Fruit fly (Drosophila melanogaster) whole organism, embryonic: Measurements from ENCODE around the gene ca.

Experiments used
- Abd-B ChIP-seq: fragments of 200-800 bp; sonication (Bioruptor generic); optimal IDR thresholded peaks from 2 replicates; lab custom pipeline; 2018; ENCODE audit warnings: missing biosample characterization, mild to moderate bottlenecking, missing genetic modification characterization, moderate library complexity
- CG10147 ChIP-seq: fragments of 200-800 bp; sonication (Bioruptor generic); optimal IDR thresholded peaks from 2 replicates; lab custom pipeline; 2019; ENCODE audit warnings: missing biosample characterization, mild to moderate bottlenecking, missing genetic modification characterization, moderate library complexity
- CG10274 ChIP-seq: fragments of 200-800 bp; sonication (Bioruptor generic); optimal IDR thresholded peaks from 3 replicates; lab custom pipeline; 2017; ENCODE audit warnings: missing biosample characterization, mild to moderate bottlenecking, missing genetic modification characterization
- CG10321 ChIP-seq: fragments of 200-800 bp; sonication (Bioruptor generic); IDR thresholded peaks from 2 replicates; pipeline ENCODE4 v1.3.6; 2022; ENCODE audit warnings: missing biosample characterization, missing genetic modification characterization
- CG12942 ChIP-seq: fragments of 200-800 bp; sonication (Bioruptor generic); optimal IDR thresholded peaks from 3 replicates; lab custom pipeline; 2016; ENCODE audit warnings: missing biosample characterization, missing genetic modification characterization
- CG13775 ChIP-seq: fragments of 200-800 bp; sonication (Bioruptor generic); optimal IDR thresholded peaks from 3 replicates; lab custom pipeline; 2017; ENCODE audit warnings: missing biosample characterization, mild to moderate bottlenecking, missing genetic modification characterization
- CG14441 ChIP-seq: fragments of 200-800 bp; sonication (Bioruptor generic); IDR thresholded peaks from 2 replicates; pipeline ENCODE4 v1.3.6; 2022; ENCODE audit warnings: missing biosample characterization, missing genetic modification characterization
- CG15601 ChIP-seq: fragments of 200-800 bp; sonication (Bioruptor generic); optimal IDR thresholded peaks from 3 replicates; lab custom pipeline; 2019; ENCODE audit warnings: missing biosample characterization, mild to moderate bottlenecking, missing genetic modification characterization, moderate library complexity
- CG16779 ChIP-seq: fragments of 200-800 bp; sonication (Bioruptor generic); IDR thresholded peaks from 2 replicates; pipeline ENCODE4 v1.3.6; 2022; ENCODE audit warnings: missing biosample characterization, missing genetic modification characterization
- CG2116 ChIP-seq: fragments of 200-800 bp; sonication (Bioruptor generic); optimal IDR thresholded peaks from 3 replicates; lab custom pipeline; 2018; ENCODE audit warnings: missing biosample characterization, mild to moderate bottlenecking, missing genetic modification characterization
- CG2129 ChIP-seq: fragments of 200-800 bp; sonication (Bioruptor generic); IDR thresholded peaks from 2 replicates; pipeline ENCODE4 v1.3.6; 2022; ENCODE audit warnings: missing biosample characterization, missing genetic modification characterization; ENCODE audit not compliant: partially characterized antibody
- CG30403 ChIP-seq: fragments of 200-800 bp; sonication (Bioruptor generic); optimal IDR thresholded peaks from 3 replicates; lab custom pipeline; 2016; ENCODE audit warnings: missing biosample characterization, missing genetic modification characterization
- CG3065 ChIP-seq: fragments of 200-800 bp; sonication (Bioruptor generic); optimal IDR thresholded peaks from 2 replicates; lab custom pipeline; 2016; ENCODE audit warnings: missing biosample characterization, missing genetic modification characterization
- CG42726 ChIP-seq: fragments of 200-800 bp; sonication (Bioruptor generic); IDR thresholded peaks from 2 replicates; pipeline ENCODE4 v1.3.6; 2022; ENCODE audit warnings: missing biosample characterization, missing genetic modification characterization; ENCODE audit not compliant: partially characterized antibody
- CG43689 ChIP-seq: fragments of 200-800 bp; sonication (Bioruptor generic); IDR thresholded peaks from 2 replicates; pipeline ENCODE4 v1.3.6; 2022; ENCODE audit warnings: missing biosample characterization, missing genetic modification characterization
- CG6654 ChIP-seq: fragments of 200-800 bp; sonication (Bioruptor generic); optimal IDR thresholded peaks from 2 replicates; lab custom pipeline; 2017; ENCODE audit warnings: missing biosample characterization, mild to moderate bottlenecking, missing genetic modification characterization
- CG6683 ChIP-seq: fragments of 200-800 bp; sonication (Bioruptor generic); optimal IDR thresholded peaks from 2 replicates; lab custom pipeline; 2017; ENCODE audit warnings: missing biosample characterization, mild to moderate bottlenecking, missing genetic modification characterization, missing genetic modification reagents
- CG8089 ChIP-seq: fragments of 200-800 bp; sonication (Bioruptor generic); optimal IDR thresholded peaks from 3 replicates; lab custom pipeline; 2016; ENCODE audit warnings: missing biosample characterization, missing genetic modification characterization
- CG8924 ChIP-seq: fragments of 200-800 bp; optimal IDR thresholded peaks from 3 replicates; lab custom pipeline; 2019; ENCODE audit warnings: missing biosample characterization, mild to moderate bottlenecking, missing genetic modification characterization, moderate library complexity
- D19B ChIP-seq: fragments of 200-800 bp; sonication (Bioruptor generic); optimal IDR thresholded peaks from 2 replicates; lab custom pipeline; 2017; ENCODE audit warnings: missing biosample characterization, mild to moderate bottlenecking, missing genetic modification characterization
- Deaf1 ChIP-seq: fragments of 200-800 bp; optimal IDR thresholded peaks from 3 replicates; lab custom pipeline; 2019; ENCODE audit warnings: missing biosample characterization, mild to moderate bottlenecking, missing genetic modification characterization, moderate library complexity
- Dll ChIP-seq: fragments of 200-800 bp; sonication (Bioruptor generic); IDR thresholded peaks from 4 replicates; pipeline ENCODE4 v1.3.6; 2022; ENCODE audit warnings: missing biosample characterization, missing genetic modification characterization; ENCODE audit not compliant: partially characterized antibody
- H2.0 ChIP-seq: fragments of 200-800 bp; sonication (Bioruptor generic); IDR thresholded peaks from 2 replicates; pipeline ENCODE4 v1.3.6; 2022; ENCODE audit warnings: missing biosample characterization, missing genetic modification characterization
- HHEX ChIP-seq: fragments of 200-800 bp; sonication (Bioruptor generic); optimal IDR thresholded peaks from 3 replicates; lab custom pipeline; 2017; ENCODE audit warnings: missing biosample characterization, mild to moderate bottlenecking, missing genetic modification characterization, missing genetic modification reagents
- HmgD ChIP-seq: fragments of 200-800 bp; sonication (Bioruptor generic); optimal IDR thresholded peaks from 3 replicates; lab custom pipeline; 2016; ENCODE audit warnings: missing biosample characterization, missing genetic modification characterization
- Lim3 ChIP-seq: fragments of 200-800 bp; sonication (Bioruptor generic); IDR thresholded peaks from 2 replicates; pipeline ENCODE4 v1.3.6; 2022; ENCODE audit warnings: missing biosample characterization, missing genetic modification characterization
- Mes4 ChIP-seq: fragments of 200-800 bp; sonication (Bioruptor generic); optimal IDR thresholded peaks from 2 replicates; lab custom pipeline; 2016; ENCODE audit warnings: missing biosample characterization, missing genetic modification characterization
- Nf-YC ChIP-seq: fragments of 200-800 bp; optimal IDR thresholded peaks from 3 replicates; lab custom pipeline; 2019; ENCODE audit warnings: missing biosample characterization, mild to moderate bottlenecking, missing genetic modification characterization, moderate library complexity
- Sry-β ChIP-seq: fragments of 200-800 bp; sonication (Bioruptor generic); optimal IDR thresholded peaks from 2 replicates; lab custom pipeline; 2018; ENCODE audit warnings: missing biosample characterization, mild to moderate bottlenecking, missing genetic modification characterization, moderate library complexity
- Stat92E ChIP-seq, 3 experiments: fragments of >200 bp in 2 of 3; fragments of 200-800 bp in 1 of 3; sonication (Bioruptor generic) in 1 of 3; optimal IDR thresholded peaks; 2 replicates each; lab custom pipeline; 2017 to 2019; ENCODE audit warnings: missing biosample characterization in 3 of 3, missing genetic modification characterization in 3 of 3, mild to moderate bottlenecking in 1 of 3, moderate library complexity in 1 of 3
- bigmax ChIP-seq: fragments of 200-800 bp; sonication (Bioruptor generic); optimal IDR thresholded peaks from 2 replicates; lab custom pipeline; 2018; ENCODE audit warnings: missing biosample characterization, mild to moderate bottlenecking, missing genetic modification characterization
- cad ChIP-seq: fragments of >200 bp; optimal IDR thresholded peaks from 2 replicates; lab custom pipeline; 2017; ENCODE audit warnings: missing biosample characterization, missing genetic modification characterization
- dm ChIP-seq: fragments of 200-800 bp; sonication (Bioruptor generic); optimal IDR thresholded peaks from 3 replicates; lab custom pipeline; 2016; ENCODE audit warnings: missing biosample characterization, missing genetic modification characterization
- exex ChIP-seq: fragments of 200-800 bp; sonication (Bioruptor generic); optimal IDR thresholded peaks from 4 replicates; lab custom pipeline; 2018; ENCODE audit warnings: missing biosample characterization, mild to moderate bottlenecking, missing genetic modification characterization, moderate library complexity
- fd64A ChIP-seq: fragments of 200-800 bp; sonication (Bioruptor generic); optimal IDR thresholded peaks from 3 replicates; lab custom pipeline; 2018; ENCODE audit warnings: missing biosample characterization, mild to moderate bottlenecking, missing genetic modification characterization
- fru ChIP-seq: fragments of >200 bp; optimal IDR thresholded peaks from 2 replicates; lab custom pipeline; 2017
- grn ChIP-seq: fragments of 200-800 bp; sonication (Bioruptor generic); optimal IDR thresholded peaks from 3 replicates; lab custom pipeline; 2017; ENCODE audit warnings: missing biosample characterization, missing genetic modification characterization
- ham ChIP-seq: fragments of 200-800 bp; sonication (Bioruptor generic); IDR thresholded peaks from 2 replicates; pipeline ENCODE4 v1.3.6; 2022; ENCODE audit warnings: missing biosample characterization, missing genetic modification characterization
- klu ChIP-seq: fragments of 200-800 bp; sonication (Bioruptor generic); IDR thresholded peaks from 2 replicates; pipeline ENCODE4 v1.3.6; 2022; ENCODE audit warnings: missing biosample characterization, missing genetic modification characterization
- lab ChIP-seq: fragments of 200-800 bp; sonication (Bioruptor generic); optimal IDR thresholded peaks from 3 replicates; lab custom pipeline; 2017; ENCODE audit warnings: missing biosample characterization, missing genetic modification characterization, mild to moderate bottlenecking, moderate library complexity, missing genetic modification reagents
- odd ChIP-seq: fragments of 200-800 bp; sonication (Bioruptor generic); optimal IDR thresholded peaks from 2 replicates; lab custom pipeline; 2017; ENCODE audit warnings: missing biosample characterization, mild to moderate bottlenecking, missing genetic modification characterization
- otp ChIP-seq: fragments of 200-800 bp; sonication (Bioruptor generic); IDR thresholded peaks from 3 replicates; pipeline ENCODE4, ENCODE4 v1.3.6; 2022; ENCODE audit warnings: missing biosample characterization, missing genetic modification characterization
- psq ChIP-seq: fragments of 200-800 bp; sonication (Bioruptor generic); optimal IDR thresholded peaks from 2 replicates; lab custom pipeline; 2017; ENCODE audit warnings: missing biosample characterization, missing genetic modification characterization
- row ChIP-seq: fragments of 200-800 bp; sonication (Bioruptor generic); IDR thresholded peaks from 3 replicates; pipeline ENCODE4 v1.3.6; 2022; ENCODE audit warnings: missing biosample characterization, missing genetic modification characterization
- seq ChIP-seq: fragments of 200-800 bp; sonication (Bioruptor generic); IDR thresholded peaks from 2 replicates; pipeline ENCODE4 v1.3.6; 2022; ENCODE audit warnings: missing biosample characterization, missing genetic modification characterization
- stc ChIP-seq: fragments of 200-800 bp; sonication (Bioruptor generic); IDR thresholded peaks from 2 replicates; pipeline ENCODE4 v1.3.6; 2022; ENCODE audit warnings: missing biosample characterization, missing genetic modification characterization
- sug ChIP-seq: fragments of 200-800 bp; optimal IDR thresholded peaks from 2 replicates; lab custom pipeline; 2019; ENCODE audit warnings: missing biosample characterization, mild to moderate bottlenecking, missing genetic modification characterization, moderate library complexity
- vnd ChIP-seq: fragments of 200-800 bp; sonication (Bioruptor generic); IDR thresholded peaks from 3 replicates; pipeline ENCODE4 v1.3.6; 2022; ENCODE audit warnings: missing biosample characterization, missing genetic modification characterization; ENCODE audit not compliant: partially characterized antibody

Gene ca

dm6 chr3R:29772090-29772794 lies 34.4 kb upstream of the ca start (continued):
- peak; percentile 74 for TF ChIP-seq CG13775
- no peak for TF ChIP-seq CG2129 (GFP tag; lab: Robert Waterston, UW)
- TF ChIP-seq CG30403 (GFP tag; lab: Kevin White, UChicago): peak; percentile 64
- 0 out of 3 replicates have a peak, but pooled peaks have one; percentile 21 for TF ChIP-seq vnd
- TF ChIP-seq fru (lab: Kevin White, UChicago): no peak
- TF ChIP-seq CG10147 (GFP tag; lab: Kevin White, UChicago): peak; percentile 40
- peak; percentile 42; the same call in 1 of the 2 replicates for TF ChIP-seq CG14441 (GFP tag; lab: Robert Waterston, UW)
- peak; percentile 13 for TF ChIP-seq odd
- TF ChIP-seq Sry-β: peak; percentile 58
- TF ChIP-seq row: peak; percentile 82
- peak; percentile 45 for TF ChIP-seq Abd-B (GFP tag; lab: Kevin White, UChicago)
- no peak for TF ChIP-seq CG8089 (GFP tag; lab: Kevin White, UChicago)
- peak; percentile 89 for TF ChIP-seq psq (GFP tag; lab: Kevin White, UChicago)

DNA sequence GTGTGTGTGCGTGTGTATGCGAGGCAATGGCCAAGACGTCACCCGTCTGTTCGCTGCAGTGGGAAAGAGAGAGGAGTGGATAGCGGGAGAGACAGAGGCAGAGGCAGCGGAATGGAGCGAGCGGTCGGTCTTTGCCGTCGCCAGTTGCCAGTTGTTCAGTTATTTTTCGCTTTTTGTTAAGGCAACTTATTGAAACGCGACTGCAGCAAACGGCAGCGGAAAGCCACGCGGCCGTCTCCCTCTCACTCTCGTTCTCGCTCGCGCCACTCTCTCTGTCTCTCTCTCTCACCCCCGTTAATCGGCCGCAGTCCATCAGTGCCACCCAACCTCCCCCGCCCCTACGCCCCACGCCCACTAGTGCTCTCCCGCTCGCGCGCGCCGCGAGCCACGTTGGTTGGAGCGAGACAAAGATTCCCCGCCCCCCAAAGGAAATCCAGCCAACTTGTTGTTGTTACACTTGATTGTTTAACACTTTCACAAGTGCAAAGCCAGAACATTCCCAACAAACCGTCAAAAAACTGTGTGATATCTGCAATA lies 33.7 kb upstream of the ca start:
- TF ChIP-seq CG3065 (GFP tag; lab: Kevin White, UChicago) (peak; percentile 98), CG6683 (GFP tag; lab: Kevin White, UChicago) (peak; percentile 26), HHEX (GFP tag; lab: Kevin White, UChicago) (peak; percentile 57), sug (peak; percentile 58), CG43689 (GFP tag; lab: Robert Waterston, UW) (no peak), Nf-YC (tag; lab: Kevin White, UChicago) (peak; percentile 78), CG10274 (GFP tag; lab: Kevin White, UChicago) (peak; percentile 39), Dll (peak; percentile 40; the same call in 2 of the 4 replicates), lab (GFP tag; lab: Kevin White, UChicago) (peak; percentile 80), otp (0 out of 3 replicates have a peak, but pooled peaks have one; percentile 67), CG12942 (GFP tag; lab: Kevin White, UChicago) (no peak), Lim3 (GFP tag; lab: Robert Waterston, UW) (no peak), dm (GFP tag; lab: Kevin White, UChicago) (no peak), grn (GFP tag; lab: Kevin White, UChicago) (peak; percentile 82), D19B (GFP tag; lab: Kevin White, UChicago) (no peak), CG2116 (GFP tag; lab: Kevin White, UChicago) (no peak), cad (GFP tag; lab: Kevin White, UChicago) (no peak), exex (tag; lab: Kevin White, UChicago) (peak; percentile 59), CG16779 (GFP tag; lab: Robert Waterston, UW) (0 out of 2 replicates have a peak, but pooled peaks have one; percentile 61), seq (peak; percentile 77), Mes4 (no peak), H2.0 (no peak), HmgD (peak; percentile 46), CG10321 (GFP tag; lab: Robert Waterston, UW) (peak; percentile 88), fd64A (GFP tag; lab: Kevin White, UChicago) (peak; percentile 24), CG42726 (GFP tag; lab: Robert Waterston, UW) (peak; percentile 57), klu (GFP tag; lab: Robert Waterston, UW) (peak; percentile 79), CG8924 (tag; lab: Kevin White, UChicago) (peak; percentile 15), CG6654 (no peak), ham (GFP tag; lab: Robert Waterston, UW) (peak; percentile 41; the same call in 1 of the 2 replicates), psq (GFP tag; lab: Kevin White, UChicago) (peak; percentile 76), Stat92E (GFP tag; optimal IDR thresholded peaks at IDR 0.05; lab: Kevin White, UChicago) (peak in 1 of 3 experiments; percentile 19), CG14441 (GFP tag; lab: Robert Waterston, UW) (peak; percentile 48), CG15601 (tag; lab: Kevin White, UChicago) (peak; percentile 16), bigmax (peak; percentile 6), stc (GFP tag; lab: Robert Waterston, UW) (peak; percentile 31; the same call in 1 of the 2 replicates), Deaf1 (peak; percentile 63)
